Fruit fly (Drosophila melanogaster) whole organism, embryonic: ENCODE results near the gene CG45218.

ENCODE experiments used
- Antp ChIP-seq: fragments of 200-800 bp; sonication (Bioruptor generic); optimal IDR thresholded peaks from 3 replicates; lab custom pipeline; 2016; ENCODE audit warnings: missing biosample characterization, missing genetic modification characterization
- CG12155 ChIP-seq: fragments of 200-800 bp; sonication (Bioruptor generic); optimal IDR thresholded peaks from 3 replicates; lab custom pipeline; 2016; ENCODE audit warnings: missing biosample characterization, missing genetic modification characterization
- CG12391 ChIP-seq: fragments of 200-800 bp; sonication (Bioruptor generic); optimal IDR thresholded peaks from 3 replicates; lab custom pipeline; 2018; ENCODE audit warnings: missing biosample characterization, mild to moderate bottlenecking, missing genetic modification characterization, moderate library complexity
- CG13424 ChIP-seq: fragments of 200-800 bp; sonication (Bioruptor generic); optimal IDR thresholded peaks from 2 replicates; lab custom pipeline; 2019; ENCODE audit warnings: missing biosample characterization, mild to moderate bottlenecking, missing genetic modification characterization, moderate library complexity
- CG15601 ChIP-seq: fragments of 200-800 bp; sonication (Bioruptor generic); optimal IDR thresholded peaks from 3 replicates; lab custom pipeline; 2019; ENCODE audit warnings: missing biosample characterization, mild to moderate bottlenecking, missing genetic modification characterization, moderate library complexity
- CG17612 ChIP-seq: fragments of 200-800 bp; sonication (Bioruptor generic); IDR thresholded peaks from 2 replicates; pipeline ENCODE4 v1.3.6; 2022; ENCODE audit warnings: missing biosample characterization, missing genetic modification characterization
- CG17912 ChIP-seq: fragments of 200-800 bp; sonication (Bioruptor generic); optimal IDR thresholded peaks from 2 replicates; lab custom pipeline; 2018; ENCODE audit warnings: missing biosample characterization, mild to moderate bottlenecking, missing genetic modification characterization
- CG2129 ChIP-seq: fragments of 200-800 bp; sonication (Bioruptor generic); IDR thresholded peaks from 2 replicates; pipeline ENCODE4 v1.3.6; 2022; ENCODE audit warnings: missing biosample characterization, missing genetic modification characterization; ENCODE audit not compliant: partially characterized antibody
- CG30020 ChIP-seq: fragments of 200-800 bp; optimal IDR thresholded peaks from 2 replicates; lab custom pipeline; 2019; ENCODE audit warnings: missing biosample characterization, mild to moderate bottlenecking, missing genetic modification characterization, moderate library complexity
- CG31441 ChIP-seq: fragments of 200-800 bp; sonication (Bioruptor generic); IDR thresholded peaks from 2 replicates; pipeline ENCODE4 v1.3.6; 2022; ENCODE audit warnings: missing biosample characterization, missing genetic modification characterization
- CG32767 ChIP-seq: fragments of 200-800 bp; sonication (Bioruptor generic); IDR thresholded peaks from 2 replicates; pipeline ENCODE4 v1.3.6; 2022; ENCODE audit warnings: missing biosample characterization, missing genetic modification characterization
- CG33213 ChIP-seq: fragments of 200-800 bp; sonication (Bioruptor generic); optimal IDR thresholded peaks from 3 replicates; lab custom pipeline; 2016; ENCODE audit warnings: missing biosample characterization, missing genetic modification characterization
- CG34422 ChIP-seq: fragments of 200-800 bp; sonication (Bioruptor generic); IDR thresholded peaks from 3 replicates; pipeline ENCODE4 v1.3.6; 2022; ENCODE audit warnings: missing biosample characterization, missing genetic modification characterization
- CG7271 ChIP-seq: fragments of 200-800 bp; sonication (Bioruptor generic); optimal IDR thresholded peaks from 2 replicates; lab custom pipeline; 2018; ENCODE audit warnings: missing biosample characterization, mild to moderate bottlenecking, missing genetic modification characterization, moderate library complexity
- CG8944 ChIP-seq: fragments of 200-800 bp; sonication (Bioruptor generic); optimal IDR thresholded peaks from 3 replicates; lab custom pipeline; 2016; ENCODE audit warnings: missing biosample characterization, missing genetic modification characterization
- Dll ChIP-seq: fragments of 200-800 bp; sonication (Bioruptor generic); IDR thresholded peaks from 4 replicates; pipeline ENCODE4 v1.3.6; 2022; ENCODE audit warnings: missing biosample characterization, missing genetic modification characterization; ENCODE audit not compliant: partially characterized antibody
- Dref ChIP-seq: fragments of 200-800 bp; sonication (Bioruptor generic); IDR thresholded peaks from 2 replicates; pipeline ENCODE4 v1.3.6; 2022; ENCODE audit warnings: missing biosample characterization, missing genetic modification characterization
- E2f2 ChIP-seq: fragments of 200-800 bp; sonication (Bioruptor generic); IDR thresholded peaks from 2 replicates; pipeline ENCODE4 v1.3.6; 2022; ENCODE audit warnings: missing biosample characterization, missing genetic modification characterization
- Ets65A ChIP-seq: fragments of 200-800 bp; sonication (Bioruptor generic); peaks from one replicate; lab custom pipeline; 2016; ENCODE audit warnings: missing biosample characterization, missing genetic modification characterization
- Ets97D ChIP-seq: fragments of 200-800 bp; sonication (Bioruptor generic); optimal IDR thresholded peaks from 3 replicates; lab custom pipeline; 2016; ENCODE audit warnings: missing biosample characterization, missing genetic modification characterization
- Fer3 ChIP-seq: fragments of 200-800 bp; sonication (Bioruptor generic); optimal IDR thresholded peaks from 2 replicates; lab custom pipeline; 2018; ENCODE audit warnings: missing biosample characterization, mild to moderate bottlenecking, missing genetic modification characterization, moderate library complexity
- HmgZ ChIP-seq: fragments of 200-800 bp; sonication (Bioruptor generic); optimal IDR thresholded peaks from 2 replicates; lab custom pipeline; 2018; ENCODE audit warnings: missing biosample characterization, mild to moderate bottlenecking, missing genetic modification characterization
- Hsf ChIP-seq: fragments of 200-800 bp; sonication (Bioruptor generic); optimal IDR thresholded peaks from 3 replicates; lab custom pipeline; 2016; ENCODE audit warnings: missing biosample characterization, missing genetic modification characterization
- Mes4 ChIP-seq: fragments of 200-800 bp; sonication (Bioruptor generic); optimal IDR thresholded peaks from 2 replicates; lab custom pipeline; 2016; ENCODE audit warnings: missing biosample characterization, missing genetic modification characterization
- Nf-YC ChIP-seq: fragments of 200-800 bp; optimal IDR thresholded peaks from 3 replicates; lab custom pipeline; 2019; ENCODE audit warnings: missing biosample characterization, mild to moderate bottlenecking, missing genetic modification characterization, moderate library complexity
- Opbp ChIP-seq: fragments of 200-800 bp; sonication (Bioruptor generic); IDR thresholded peaks from 3 replicates; pipeline ENCODE4 v1.3.6; 2022; ENCODE audit warnings: missing biosample characterization, missing genetic modification characterization; ENCODE audit not compliant: partially characterized antibody
- Rfx ChIP-seq: fragments of 200-800 bp; sonication (Bioruptor generic); IDR thresholded peaks from 2 replicates; pipeline ENCODE4 v1.3.6; 2022; ENCODE audit warnings: missing biosample characterization, missing genetic modification characterization
- Scr ChIP-seq: fragments of 200-800 bp; sonication (Bioruptor generic); IDR thresholded peaks from 2 replicates; pipeline ENCODE4 v1.3.6; 2022; ENCODE audit warnings: missing biosample characterization, missing genetic modification characterization; ENCODE audit not compliant: partially characterized antibody
- Sin3A ChIP-seq: fragments of >200 bp; optimal IDR thresholded peaks from 2 replicates; lab custom pipeline; 2018
- YL-1 ChIP-seq: fragments of 200-800 bp; sonication (Bioruptor generic); optimal IDR thresholded peaks from 3 replicates; lab custom pipeline; 2017; ENCODE audit warnings: missing biosample characterization, mild to moderate bottlenecking, missing genetic modification characterization
- al ChIP-seq: fragments of 200-800 bp; sonication (Bioruptor generic); IDR thresholded peaks from 2 replicates; pipeline ENCODE4 v1.3.6; 2022; ENCODE audit warnings: missing biosample characterization, missing genetic modification characterization
- caup ChIP-seq: fragments of 200-800 bp; sonication (Bioruptor generic); optimal IDR thresholded peaks from 3 replicates; lab custom pipeline; 2017; ENCODE audit warnings: missing biosample characterization, mild to moderate bottlenecking, missing genetic modification characterization, moderate library complexity; ENCODE audit not compliant: severe bottlenecking
- chinmo ChIP-seq: fragments of 200-800 bp; sonication (Bioruptor generic); IDR thresholded peaks from 4 replicates; pipeline ENCODE4 v1.3.6; 2022; ENCODE audit warnings: missing biosample characterization, missing genetic modification characterization; ENCODE audit not compliant: partially characterized antibody
- chn ChIP-seq: fragments of 200-800 bp; sonication (Bioruptor generic); optimal IDR thresholded peaks from 2 replicates; lab custom pipeline; 2016; ENCODE audit warnings: missing biosample characterization, missing genetic modification characterization
- dm ChIP-seq: fragments of 200-800 bp; sonication (Bioruptor generic); optimal IDR thresholded peaks from 3 replicates; lab custom pipeline; 2016; ENCODE audit warnings: missing biosample characterization, missing genetic modification characterization
- dpn ChIP-seq, 2 experiments: fragments of 200-800 bp; sonication (Bioruptor generic); optimal IDR thresholded peaks; 3 replicates each; lab custom pipeline; 2016; ENCODE audit warnings: missing biosample characterization in 2 of 2, missing genetic modification characterization in 2 of 2
- eyg ChIP-seq: fragments of 200-800 bp; sonication (Bioruptor generic); optimal IDR thresholded peaks from 3 replicates; lab custom pipeline; 2016; ENCODE audit warnings: missing biosample characterization, missing genetic modification characterization
- ftz-f1 ChIP-seq: fragments of 200-800 bp; sonication (Bioruptor generic); optimal IDR thresholded peaks from 2 replicates; lab custom pipeline; 2016; ENCODE audit warnings: missing biosample characterization, missing genetic modification characterization
- grau ChIP-seq: fragments of 200-800 bp; optimal IDR thresholded peaks from 3 replicates; lab custom pipeline; 2019; ENCODE audit warnings: missing biosample characterization, mild to moderate bottlenecking, missing genetic modification characterization, moderate library complexity
- ken ChIP-seq: fragments of 200-800 bp; sonication (Bioruptor generic); IDR thresholded peaks from 3 replicates; pipeline ENCODE4 v1.3.6; 2022; ENCODE audit warnings: missing biosample characterization, missing genetic modification characterization
- mam ChIP-seq: fragments of 200-800 bp; sonication (Bioruptor generic); optimal IDR thresholded peaks from 3 replicates; lab custom pipeline; 2016; ENCODE audit warnings: missing biosample characterization, missing genetic modification characterization
- mld ChIP-seq: fragments of 200-800 bp; sonication (Bioruptor generic); IDR thresholded peaks from 3 replicates; pipeline ENCODE4 v1.3.6; 2022; ENCODE audit warnings: missing biosample characterization, missing genetic modification characterization; ENCODE audit not compliant: partially characterized antibody
- nerfin-1 ChIP-seq: fragments of 200-800 bp; sonication (Bioruptor generic); optimal IDR thresholded peaks from 3 replicates; lab custom pipeline; 2019; ENCODE audit warnings: missing biosample characterization, mild to moderate bottlenecking, missing genetic modification characterization, moderate library complexity
- pho ChIP-seq: fragments of 200-800 bp; sonication (Bioruptor generic); optimal IDR thresholded peaks from 2 replicates; lab custom pipeline; 2016; ENCODE audit warnings: missing biosample characterization, missing genetic modification characterization
- pzg ChIP-seq: fragments of 200-800 bp; sonication (Bioruptor generic); optimal IDR thresholded peaks from 3 replicates; lab custom pipeline; 2018; ENCODE audit warnings: missing biosample characterization, mild to moderate bottlenecking, missing genetic modification characterization, moderate library complexity
- sd ChIP-seq: fragments of 200-800 bp; sonication (Bioruptor generic); optimal IDR thresholded peaks from 3 replicates; lab custom pipeline; 2018; ENCODE audit warnings: missing biosample characterization, mild to moderate bottlenecking, missing genetic modification characterization, moderate library complexity
- stwl ChIP-seq: fragments of 200-800 bp; sonication (Bioruptor generic); optimal IDR thresholded peaks from 3 replicates; lab custom pipeline; 2018; ENCODE audit warnings: missing biosample characterization, mild to moderate bottlenecking, missing genetic modification characterization, moderate library complexity
- vnd ChIP-seq: fragments of 200-800 bp; sonication (Bioruptor generic); IDR thresholded peaks from 3 replicates; pipeline ENCODE4 v1.3.6; 2022; ENCODE audit warnings: missing biosample characterization, missing genetic modification characterization; ENCODE audit not compliant: partially characterized antibody
- vvl ChIP-seq: fragments of 200-800 bp; sonication (Bioruptor generic); IDR thresholded peaks from 2 replicates; pipeline ENCODE4 v1.3.6; 2022; ENCODE audit warnings: missing biosample characterization, missing genetic modification characterization

The CG45218 gene

DNA sequence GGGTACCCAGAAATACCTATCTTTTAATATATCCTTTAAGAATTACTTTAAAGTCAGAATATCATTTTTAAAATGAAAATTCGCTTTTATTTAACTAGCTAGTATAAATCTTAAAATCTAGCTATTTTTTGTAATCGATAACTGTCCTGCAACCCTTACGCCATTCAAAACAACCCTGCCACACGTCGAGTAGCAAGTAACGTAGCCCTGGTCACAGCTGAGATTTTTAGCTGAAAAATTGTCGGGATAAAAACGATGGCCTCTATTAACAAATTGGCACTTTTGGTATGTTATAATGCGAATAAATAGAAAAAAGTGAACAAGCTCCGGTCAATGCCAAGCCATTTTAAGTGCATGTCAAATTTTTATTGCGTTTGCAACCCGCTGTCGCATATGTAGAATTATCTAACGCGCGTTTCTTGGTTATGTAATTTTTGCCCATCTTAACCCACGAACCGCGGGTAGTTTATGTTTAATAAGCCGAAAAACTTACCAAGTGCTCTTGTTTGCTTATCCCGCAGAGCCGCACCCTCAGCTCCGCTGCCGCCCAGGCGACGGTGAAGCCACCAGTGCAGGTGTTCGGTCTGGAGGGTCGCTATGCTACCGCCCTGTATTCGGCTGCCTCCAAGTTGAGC is 25.1 kb downstream of the CG45218 start, which contains the start of gene ATPsynO (continued):
- TF ChIP-seq CG32767 (no peak), CG17612 (GFP tag; lab: Robert Waterston, UW) (no peak), Ets97D (GFP tag; lab: Kevin White, UChicago) (peak; percentile 67), vnd (GFP tag; lab: Robert Waterston, UW) (0 out of 3 replicates have a peak, but pooled peaks have one; percentile 32), Opbp (peak; percentile 6; the same call in 1 of the 3 replicates), mam (GFP tag; lab: Kevin White, UChicago) (peak; percentile 37), dm (peak; percentile 57), mld (GFP tag; lab: Robert Waterston, UW) (no peak), Rfx (GFP tag; lab: Robert Waterston, UW) (peak; percentile 38), CG12391 (tag; lab: Kevin White, UChicago) (peak; percentile 62), Sin3A (lab: Kevin White, UChicago) (peak; percentile 23), CG31441 (GFP tag; lab: Robert Waterston, UW) (no peak; the same call in 1 of the 2 replicates), Nf-YC (tag; lab: Kevin White, UChicago) (peak; percentile 56), ken (GFP tag; lab: Robert Waterston, UW) (no peak), chn (no peak), chinmo (GFP tag; lab: Robert Waterston, UW) (peak; percentile 59; the same call in 1 of the 4 replicates), Mes4 (GFP tag; lab: Kevin White, UChicago) (no peak), HmgZ (tag; lab: Kevin White, UChicago) (peak; percentile 76), vvl (peak; percentile 18; the same call in 1 of the 2 replicates), Antp (GFP tag; lab: Kevin White, UChicago) (no peak), CG30020 (peak; percentile 60), CG34422 (GFP tag; lab: Robert Waterston, UW) (peak; percentile 46; the same call in 1 of the 3 replicates), stwl (peak; percentile 80), Fer3 (tag; lab: Kevin White, UChicago) (peak; percentile 23), pzg (GFP tag; lab: Kevin White, UChicago) (peak; percentile 87), sd (tag; lab: Kevin White, UChicago) (no peak), al (GFP tag; lab: Robert Waterston, UW) (no peak), CG2129 (GFP tag; lab: Robert Waterston, UW) (no peak), E2f2 (GFP tag; lab: Robert Waterston, UW) (peak; percentile 41; the same call in 1 of the 2 replicates), eyg (GFP tag; lab: Kevin White, UChicago) (peak; percentile 11), CG12155 (GFP tag; lab: Kevin White, UChicago) (peak; percentile 43), YL-1 (GFP tag; lab: Kevin White, UChicago) (peak; percentile 97), Hsf (peak; percentile 14), CG13424 (tag; lab: Kevin White, UChicago) (peak; percentile 26), dpn (GFP tag; optimal IDR thresholded peaks at IDR 0.05; lab: Kevin White, UChicago) (peak in 1 of 2 experiments; percentile 32), CG17912 (GFP tag; lab: Kevin White, UChicago) (peak; percentile 72), pho (peak; percentile 11), CG15601 (peak; percentile 28), grau (tag; lab: Kevin White, UChicago) (peak; percentile 44), Dref (peak; percentile 85), ftz-f1 (peak; percentile 36), Scr (no peak; the same call in 1 of the 2 replicates), Dll (GFP tag; lab: Robert Waterston, UW) (0 out of 4 replicates have a peak, but pooled peaks have one; percentile 29), CG8944 (GFP tag; lab: Kevin White, UChicago) (no peak), caup (GFP tag; lab: Kevin White, UChicago) (peak; percentile 23), CG33213 (peak; percentile 35), Ets65A (GFP tag; lab: Kevin White, UChicago) (peak; percentile 60), CG7271 (tag; lab: Kevin White, UChicago) (peak; percentile 12), nerfin-1 (tag; lab: Kevin White, UChicago) (peak; percentile 17)
